Fruit fly (Drosophila melanogaster) whole organism, embryonic: ENCODE results near the gene Neurl4.
A peak's percentile ranks its signal among the peaks of the same experiment; 100 is the strongest.

Experiments
- Ada2b ChIP-seq: fragments of 200-800 bp; sonication (Bioruptor generic); IDR thresholded peaks from 2 replicates; pipeline ENCODE4 v1.3.6; 2022; ENCODE audit warnings: missing biosample characterization, missing genetic modification characterization
- Adf1 ChIP-seq: fragments of 200-800 bp; sonication (Bioruptor generic); IDR thresholded peaks from 2 replicates; pipeline ENCODE4 v1.3.6; 2022; ENCODE audit warnings: missing biosample characterization, missing genetic modification characterization
- Antp ChIP-seq: fragments of 200-800 bp; sonication (Bioruptor generic); optimal IDR thresholded peaks from 3 replicates; lab custom pipeline; 2016; ENCODE audit warnings: missing biosample characterization, missing genetic modification characterization
- Atf-2 ChIP-seq: fragments of 200-800 bp; sonication (Bioruptor generic); optimal IDR thresholded peaks from 2 replicates; lab custom pipeline; 2016; ENCODE audit warnings: missing biosample characterization, missing genetic modification characterization
- CG10209 ChIP-seq: fragments of 200-800 bp; sonication (Bioruptor generic); optimal IDR thresholded peaks from 3 replicates; lab custom pipeline; 2017; ENCODE audit warnings: missing biosample characterization, mild to moderate bottlenecking, missing genetic modification characterization, missing genetic modification reagents
- CG10959 ChIP-seq: fragments of 200-800 bp; sonication (Bioruptor generic); IDR thresholded peaks from 2 replicates; pipeline ENCODE4 v1.3.6; 2022; ENCODE audit warnings: missing biosample characterization, missing genetic modification characterization
- CG11247 ChIP-seq: fragments of 200-800 bp; sonication (Bioruptor generic); IDR thresholded peaks from 2 replicates; pipeline ENCODE4 v1.3.6; 2022; ENCODE audit warnings: missing biosample characterization, missing genetic modification characterization
- CG11398 ChIP-seq: fragments of 200-800 bp; sonication (Bioruptor generic); optimal IDR thresholded peaks from 2 replicates; lab custom pipeline; 2016; ENCODE audit warnings: missing biosample characterization, missing genetic modification characterization
- CG12219 ChIP-seq: fragments of 200-800 bp; sonication (Bioruptor generic); optimal IDR thresholded peaks from 3 replicates; lab custom pipeline; 2018; ENCODE audit warnings: missing biosample characterization, mild to moderate bottlenecking, missing genetic modification characterization
- CG14667 ChIP-seq: fragments of 200-800 bp; sonication (Bioruptor generic); IDR thresholded peaks from 2 replicates; pipeline ENCODE4 v1.3.6; 2022; ENCODE audit warnings: missing biosample characterization, missing genetic modification characterization
- CG14860 ChIP-seq: fragments of 200-800 bp; sonication (Bioruptor generic); IDR thresholded peaks from 3 replicates; pipeline ENCODE4 v1.3.6; 2022; ENCODE audit warnings: missing biosample characterization, missing genetic modification characterization; ENCODE audit not compliant: partially characterized antibody
- CG1647 ChIP-seq: fragments of 200-800 bp; sonication (Bioruptor generic); optimal IDR thresholded peaks from 3 replicates; lab custom pipeline; 2016; ENCODE audit warnings: missing biosample characterization, missing genetic modification characterization
- CG17912 ChIP-seq: fragments of 200-800 bp; sonication (Bioruptor generic); optimal IDR thresholded peaks from 2 replicates; lab custom pipeline; 2018; ENCODE audit warnings: missing biosample characterization, mild to moderate bottlenecking, missing genetic modification characterization
- CG2875 ChIP-seq: fragments of 200-800 bp; sonication (Bioruptor generic); optimal IDR thresholded peaks from 2 replicates; lab custom pipeline; 2017; ENCODE audit warnings: missing biosample characterization, mild to moderate bottlenecking, missing genetic modification characterization, missing genetic modification reagents
- CG2889 ChIP-seq: fragments of 200-800 bp; sonication (Bioruptor generic); IDR thresholded peaks from 3 replicates; pipeline ENCODE4 v1.3.6; 2022; ENCODE audit warnings: missing biosample characterization, missing genetic modification characterization
- CG31224 ChIP-seq: fragments of 200-800 bp; sonication (Bioruptor generic); IDR thresholded peaks from 2 replicates; pipeline ENCODE4 v1.3.6; 2022; ENCODE audit warnings: missing biosample characterization, missing genetic modification characterization
- CG3995 ChIP-seq: fragments of 200-800 bp; sonication (Bioruptor generic); optimal IDR thresholded peaks from 3 replicates; lab custom pipeline; 2016; ENCODE audit warnings: missing biosample characterization, missing genetic modification characterization
- CG4404 ChIP-seq: fragments of 200-800 bp; sonication (Bioruptor generic); IDR thresholded peaks from 2 replicates; pipeline ENCODE4 v1.3.6; 2022; ENCODE audit warnings: missing biosample characterization, missing genetic modification characterization
- CG4424 ChIP-seq: fragments of 200-800 bp; sonication (Bioruptor generic); optimal IDR thresholded peaks from 3 replicates; lab custom pipeline; 2016; ENCODE audit warnings: missing biosample characterization, missing genetic modification characterization
- CG9609 ChIP-seq: fragments of 200-800 bp; sonication (Bioruptor generic); optimal IDR thresholded peaks from 3 replicates; lab custom pipeline; 2016; ENCODE audit warnings: missing biosample characterization, missing genetic modification characterization
- Dek ChIP-seq: fragments of 200-800 bp; sonication (Bioruptor generic); optimal IDR thresholded peaks from 3 replicates; lab custom pipeline; 2019; ENCODE audit warnings: missing biosample characterization, mild to moderate bottlenecking, missing genetic modification characterization, moderate library complexity
- Dll ChIP-seq: fragments of 200-800 bp; sonication (Bioruptor generic); IDR thresholded peaks from 4 replicates; pipeline ENCODE4 v1.3.6; 2022; ENCODE audit warnings: missing biosample characterization, missing genetic modification characterization; ENCODE audit not compliant: partially characterized antibody
- H15 ChIP-seq: fragments of 200-800 bp; sonication (Bioruptor generic); IDR thresholded peaks from 3 replicates; pipeline ENCODE4 v1.3.6; 2022; ENCODE audit warnings: missing biosample characterization, missing genetic modification characterization
- Hand ChIP-seq: fragments of 200-800 bp; sonication (Bioruptor generic); optimal IDR thresholded peaks from 2 replicates; lab custom pipeline; 2017; ENCODE audit warnings: mild to moderate bottlenecking, missing biosample characterization, missing genetic modification reagents, missing genetic modification characterization
- Hr3 ChIP-seq: fragments of 200-800 bp; sonication (Bioruptor generic); optimal IDR thresholded peaks from 3 replicates; lab custom pipeline; 2016; ENCODE audit warnings: missing biosample characterization, missing genetic modification characterization
- Hr39 ChIP-seq: fragments of >200 bp; optimal IDR thresholded peaks from 2 replicates; lab custom pipeline; 2017
- Hr78 ChIP-seq, 2 experiments: fragments of 200-800 bp in 1 of 2; fragments of >200 bp in 1 of 2; sonication (Bioruptor generic) in 1 of 2; optimal IDR thresholded peaks; 2 replicates each; lab custom pipeline; 2017 to 2019; ENCODE audit warnings: missing biosample characterization in 2 of 2, missing genetic modification characterization in 2 of 2, mild to moderate bottlenecking in 1 of 2, moderate library complexity in 1 of 2
- Neu2 ChIP-seq: fragments of 200-800 bp; sonication (Bioruptor generic); optimal IDR thresholded peaks from 3 replicates; lab custom pipeline; 2016; ENCODE audit warnings: missing biosample characterization, missing genetic modification characterization, borderline replicate concordance
- Nf-YC ChIP-seq: fragments of 200-800 bp; optimal IDR thresholded peaks from 3 replicates; lab custom pipeline; 2019; ENCODE audit warnings: missing biosample characterization, mild to moderate bottlenecking, missing genetic modification characterization, moderate library complexity
- Oaz ChIP-seq: fragments of 200-800 bp; sonication (Bioruptor generic); IDR thresholded peaks from 2 replicates; pipeline ENCODE4 v1.3.6; 2022; ENCODE audit warnings: missing biosample characterization, missing genetic modification characterization
- Rx ChIP-seq: fragments of 200-800 bp; sonication (Bioruptor generic); IDR thresholded peaks from 2 replicates; pipeline ENCODE4 v1.3.6; 2022; ENCODE audit warnings: missing biosample characterization, missing genetic modification characterization
- ato ChIP-seq: fragments of 200-800 bp; sonication (Bioruptor generic); IDR thresholded peaks from 2 replicates; pipeline ENCODE4 v1.3.6; 2022; ENCODE audit warnings: missing biosample characterization, missing genetic modification characterization; ENCODE audit not compliant: partially characterized antibody
- chif ChIP-seq, 2 experiments: fragments of 200-800 bp; sonication (Bioruptor generic); optimal IDR thresholded peaks; 3 replicates each; lab custom pipeline; 2016; ENCODE audit warnings: missing biosample characterization in 2 of 2, missing genetic modification characterization in 2 of 2
- cwo ChIP-seq: fragments of 200-800 bp; sonication (Bioruptor generic); optimal IDR thresholded peaks from 3 replicates; lab custom pipeline; 2017; ENCODE audit warnings: missing biosample characterization, missing genetic modification characterization, mild to moderate bottlenecking, moderate library complexity, missing genetic modification reagents
- dpn ChIP-seq, 2 experiments: fragments of 200-800 bp; sonication (Bioruptor generic); optimal IDR thresholded peaks; 3 replicates each; lab custom pipeline; 2016; ENCODE audit warnings: missing biosample characterization in 2 of 2, missing genetic modification characterization in 2 of 2
- en ChIP-seq: fragments of 200-800 bp; sonication (Bioruptor generic); optimal IDR thresholded peaks from 2 replicates; lab custom pipeline; 2016; ENCODE audit warnings: missing biosample characterization, missing genetic modification characterization
- ewg ChIP-seq: fragments of 200-800 bp; sonication (Bioruptor generic); optimal IDR thresholded peaks from 3 replicates; lab custom pipeline; 2017; ENCODE audit warnings: mild to moderate bottlenecking, missing biosample characterization, missing genetic modification reagents, missing genetic modification characterization
- fru ChIP-seq: fragments of >200 bp; optimal IDR thresholded peaks from 2 replicates; lab custom pipeline; 2017
- ftz-f1 ChIP-seq: fragments of 200-800 bp; sonication (Bioruptor generic); optimal IDR thresholded peaks from 2 replicates; lab custom pipeline; 2016; ENCODE audit warnings: missing biosample characterization, missing genetic modification characterization
- gro ChIP-seq: fragments of 200-800 bp; sonication (Bioruptor generic); optimal IDR thresholded peaks from 2 replicates; lab custom pipeline; 2016; ENCODE audit warnings: missing biosample characterization, missing genetic modification characterization
- h ChIP-seq: fragments of >200 bp; optimal IDR thresholded peaks from 2 replicates; lab custom pipeline; 2017
- lilli ChIP-seq: fragments of 200-800 bp; sonication (Bioruptor generic); optimal IDR thresholded peaks from 3 replicates; lab custom pipeline; 2016; ENCODE audit warnings: missing biosample characterization, missing genetic modification characterization
- lov ChIP-seq, 2 experiments: fragments of 200-800 bp in 1 of 2; fragments of >200 bp in 1 of 2; sonication (Bioruptor generic) in 1 of 2; IDR thresholded peaks in 1 of 2; optimal IDR thresholded peaks in 1 of 2; 2 replicates in 1 of 2; 3 replicates in 1 of 2; pipeline versions ENCODE4 v1.3.6 to Lab custom; 2017 to 2022; ENCODE audit warnings: missing biosample characterization in 1 of 2, missing genetic modification characterization in 1 of 2
- pnt ChIP-seq: fragments of 200-800 bp; sonication (Bioruptor generic); optimal IDR thresholded peaks from 3 replicates; lab custom pipeline; 2016; ENCODE audit warnings: missing biosample characterization, missing genetic modification characterization
- prd ChIP-seq, 3 experiments: fragments of >200 bp in 2 of 3; fragments of 200-800 bp in 1 of 3; sonication (Bioruptor generic) in 1 of 3; optimal IDR thresholded peaks in 2 of 3; IDR thresholded peaks in 1 of 3; 2 replicates in 2 of 3; 3 replicates in 1 of 3; pipeline versions ENCODE4 v1.3.6 to Lab custom; 2017 to 2022; ENCODE audit warnings: missing biosample characterization in 1 of 3, missing genetic modification characterization in 1 of 3
- pros ChIP-seq: fragments of 200-800 bp; sonication (Bioruptor generic); optimal IDR thresholded peaks from 3 replicates; lab custom pipeline; 2019; ENCODE audit warnings: missing biosample characterization, mild to moderate bottlenecking, missing genetic modification characterization, moderate library complexity
- ranshi ChIP-seq: fragments of 200-800 bp; sonication (Bioruptor generic); IDR thresholded peaks from 2 replicates; pipeline ENCODE4 v1.3.6; 2022; ENCODE audit warnings: missing biosample characterization, missing genetic modification characterization
- repo ChIP-seq: fragments of 200-800 bp; sonication (Bioruptor generic); optimal IDR thresholded peaks from 2 replicates; lab custom pipeline; 2016; ENCODE audit warnings: missing biosample characterization, missing genetic modification characterization
- sr ChIP-seq: fragments of 200-800 bp; sonication (Bioruptor generic); IDR thresholded peaks from 3 replicates; pipeline ENCODE4 v1.3.6; 2022; ENCODE audit warnings: missing biosample characterization, missing genetic modification characterization
- sug ChIP-seq: fragments of 200-800 bp; optimal IDR thresholded peaks from 2 replicates; lab custom pipeline; 2019; ENCODE audit warnings: missing biosample characterization, mild to moderate bottlenecking, missing genetic modification characterization, moderate library complexity
- tio ChIP-seq: fragments of 200-800 bp; sonication (Bioruptor generic); optimal IDR thresholded peaks from 2 replicates; lab custom pipeline; 2017; ENCODE audit warnings: missing biosample characterization, missing genetic modification characterization, inconsistent platforms

Gene Neurl4

DNA sequence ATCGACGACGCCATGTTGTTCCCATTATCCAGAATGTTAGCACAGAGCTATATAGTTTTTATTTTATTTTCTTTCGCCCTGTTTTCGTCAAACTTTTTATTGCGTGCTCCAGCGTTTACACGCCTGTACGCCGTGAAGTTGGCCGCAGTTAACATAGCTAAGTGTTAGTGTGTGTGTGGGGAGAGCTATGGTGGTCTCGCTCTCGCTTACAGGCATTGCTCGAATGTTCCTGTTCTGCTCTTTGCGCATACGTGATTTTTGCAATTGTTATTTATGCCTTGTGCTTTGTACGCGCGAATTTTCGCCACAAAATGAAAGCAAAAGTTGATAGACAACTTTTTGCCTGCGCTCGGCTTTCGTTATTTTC lies 45.7 kb downstream of the Neurl4 start (continued):
- TF ChIP-seq Dek (tag; lab: Kevin White, UChicago), result no peak
- TF ChIP-seq CG4404 (GFP tag; lab: Robert Waterston, UW), result no peak
- TF ChIP-seq Oaz (GFP tag; lab: Robert Waterston, UW), result no peak
- no peak for TF ChIP-seq gro (GFP tag; lab: Kevin White, UChicago)
- no peak for TF ChIP-seq CG14667
- no peak for TF ChIP-seq fru
- TF ChIP-seq CG12219 (GFP tag; lab: Kevin White, UChicago), result no peak
- no peak for TF ChIP-seq Hr39 (lab: Kevin White, UChicago)
- TF ChIP-seq CG31224, result no peak
- TF ChIP-seq prd (optimal IDR thresholded peaks at IDR 0.05; lab: Kevin White, UChicago), result no peak
- TF ChIP-seq prd (GFP tag; IDR thresholded peaks at IDR 0.05; lab: Robert Waterston, UW), result no peak
- no peak for TF ChIP-seq dpn (GFP tag; optimal IDR thresholded peaks at IDR 0.05; lab: Kevin White, UChicago)
- peak; percentile 40; the same call in 1 of the 2 replicates for TF ChIP-seq CG11247 (GFP tag; lab: Robert Waterston, UW)
- TF ChIP-seq en (GFP tag; lab: Kevin White, UChicago), result no peak
- TF ChIP-seq chif (GFP tag; optimal IDR thresholded peaks at IDR 0.05; lab: Kevin White, UChicago), result no peak
- TF ChIP-seq sug (tag; lab: Kevin White, UChicago), result peak; percentile 21
- peak; percentile 82 for TF ChIP-seq CG3995
- TF ChIP-seq sr (GFP tag; lab: Robert Waterston, UW), result no peak
- TF ChIP-seq Nf-YC (tag; lab: Kevin White, UChicago), result peak; percentile 66
- peak; percentile 99 for TF ChIP-seq ewg
- TF ChIP-seq CG10959, result 0 out of 2 replicates have a peak, but pooled peaks have one; percentile 28
- no peak for TF ChIP-seq CG10209 (GFP tag; lab: Kevin White, UChicago)
- no peak for TF ChIP-seq Atf-2 (GFP tag; lab: Kevin White, UChicago)
- TF ChIP-seq tio, result no peak
- TF ChIP-seq lov (optimal IDR thresholded peaks at IDR 0.05; lab: Kevin White, UChicago), result no peak
- peak; percentile 82; the same call in 2 of the 3 replicates for TF ChIP-seq lov (GFP tag; IDR thresholded peaks at IDR 0.05; lab: Robert Waterston, UW)
- no peak for TF ChIP-seq Neu2 (GFP tag; lab: Kevin White, UChicago)
- no peak for TF ChIP-seq CG4424 (GFP tag; lab: Kevin White, UChicago)
- TF ChIP-seq Adf1, result peak; percentile 44; the same call in 1 of the 2 replicates
- TF ChIP-seq Hr3 (GFP tag; lab: Kevin White, UChicago), result no peak
- TF ChIP-seq ranshi (GFP tag; lab: Robert Waterston, UW), result no peak; the same call in 1 of the 2 replicates
- TF ChIP-seq Ada2b, result no peak
- no peak for TF ChIP-seq Hand (GFP tag; lab: Kevin White, UChicago)
- no peak for TF ChIP-seq CG11398 (GFP tag; lab: Kevin White, UChicago)
- no peak for TF ChIP-seq h (lab: Kevin White, UChicago)
- no peak for TF ChIP-seq pros (GFP tag; lab: Kevin White, UChicago)
- TF ChIP-seq CG9609 (GFP tag; lab: Kevin White, UChicago), result no peak
- no peak for TF ChIP-seq ftz-f1 (GFP tag; lab: Kevin White, UChicago)
- no peak for TF ChIP-seq lilli
- no peak for TF ChIP-seq CG2889 (GFP tag; lab: Robert Waterston, UW)
- 0 out of 2 replicates have a peak, but pooled peaks have one; percentile 20 for TF ChIP-seq ato (GFP tag; lab: Robert Waterston, UW)
- no peak for TF ChIP-seq pnt (GFP tag; lab: Kevin White, UChicago)
- TF ChIP-seq H15 (GFP tag; lab: Robert Waterston, UW), result no peak
- TF ChIP-seq Antp (GFP tag; lab: Kevin White, UChicago), result no peak
- TF ChIP-seq CG17912 (GFP tag; lab: Kevin White, UChicago), result peak; percentile 82
- TF ChIP-seq Rx (GFP tag; lab: Robert Waterston, UW), result no peak
- no peak for TF ChIP-seq Hr78 (GFP tag; optimal IDR thresholded peaks at IDR 0.05; lab: Kevin White, UChicago)
- TF ChIP-seq repo (GFP tag; lab: Kevin White, UChicago), result no peak
- no peak for TF ChIP-seq CG1647
- TF ChIP-seq Dll (GFP tag; lab: Robert Waterston, UW), result no peak
- TF ChIP-seq cwo (GFP tag; lab: Kevin White, UChicago), result peak; percentile 21
- no peak for TF ChIP-seq CG14860 (GFP tag; lab: Robert Waterston, UW)
- TF ChIP-seq CG2875 (GFP tag; lab: Kevin White, UChicago), result no peak
